Fruit fly (Drosophila melanogaster) whole organism, embryonic: ENCODE measurements around the gene CG5986.

Source experiments
- CG10959 ChIP-seq: fragments of 200-800 bp; sonication (Bioruptor generic); IDR thresholded peaks from 2 replicates; pipeline ENCODE4 v1.3.6; 2022; ENCODE audit warnings: missing biosample characterization, missing genetic modification characterization
- CG12236 ChIP-seq: fragments of 200-800 bp; sonication (Bioruptor generic); optimal IDR thresholded peaks from 2 replicates; lab custom pipeline; 2016; ENCODE audit warnings: missing biosample characterization, missing genetic modification characterization
- CG12299 ChIP-seq: fragments of 200-800 bp; sonication (Bioruptor generic); optimal IDR thresholded peaks from 2 replicates; lab custom pipeline; 2018; ENCODE audit warnings: missing biosample characterization, mild to moderate bottlenecking, missing genetic modification characterization
- CG12942 ChIP-seq: fragments of 200-800 bp; sonication (Bioruptor generic); optimal IDR thresholded peaks from 3 replicates; lab custom pipeline; 2016; ENCODE audit warnings: missing biosample characterization, missing genetic modification characterization
- CG1529 ChIP-seq: fragments of 200-800 bp; sonication (Bioruptor generic); optimal IDR thresholded peaks from 3 replicates; lab custom pipeline; 2018; ENCODE audit warnings: missing biosample characterization, missing genetic modification characterization
- CG15601 ChIP-seq: fragments of 200-800 bp; sonication (Bioruptor generic); optimal IDR thresholded peaks from 3 replicates; lab custom pipeline; 2019; ENCODE audit warnings: missing biosample characterization, mild to moderate bottlenecking, missing genetic modification characterization, moderate library complexity
- CG17612 ChIP-seq: fragments of 200-800 bp; sonication (Bioruptor generic); IDR thresholded peaks from 2 replicates; pipeline ENCODE4 v1.3.6; 2022; ENCODE audit warnings: missing biosample characterization, missing genetic modification characterization
- CG34422 ChIP-seq: fragments of 200-800 bp; sonication (Bioruptor generic); IDR thresholded peaks from 3 replicates; pipeline ENCODE4 v1.3.6; 2022; ENCODE audit warnings: missing biosample characterization, missing genetic modification characterization
- CG4360 ChIP-seq: fragments of 200-800 bp; sonication (Bioruptor generic); IDR thresholded peaks from 2 replicates; pipeline ENCODE4 v1.3.6; 2022; ENCODE audit warnings: missing biosample characterization, missing genetic modification characterization
- CG4854 ChIP-seq: fragments of 200-800 bp; sonication (Bioruptor generic); optimal IDR thresholded peaks from 2 replicates; lab custom pipeline; 2016; ENCODE audit warnings: missing biosample characterization, missing genetic modification characterization, inconsistent platforms
- CG5180 ChIP-seq: fragments of 200-800 bp; sonication (Bioruptor generic); optimal IDR thresholded peaks from 3 replicates; lab custom pipeline; 2017; ENCODE audit warnings: missing biosample characterization, missing genetic modification characterization, mild to moderate bottlenecking, moderate library complexity, missing genetic modification reagents
- CG5245 ChIP-seq: fragments of 200-800 bp; sonication (Bioruptor generic); optimal IDR thresholded peaks from 3 replicates; lab custom pipeline; 2016; ENCODE audit warnings: missing biosample characterization, missing genetic modification characterization
- CG7372 ChIP-seq: fragments of 200-800 bp; sonication (Bioruptor generic); IDR thresholded peaks from 2 replicates; pipeline ENCODE4 v1.3.6; 2022; ENCODE audit warnings: missing biosample characterization, missing genetic modification characterization
- CG8089 ChIP-seq: fragments of 200-800 bp; sonication (Bioruptor generic); optimal IDR thresholded peaks from 3 replicates; lab custom pipeline; 2016; ENCODE audit warnings: missing biosample characterization, missing genetic modification characterization
- CG8478 ChIP-seq: fragments of >200 bp; optimal IDR thresholded peaks from 2 replicates; lab custom pipeline; 2018
- D ChIP-seq, 2 experiments: fragments of 200-800 bp in 1 of 2; fragments of >200 bp in 1 of 2; sonication (Bioruptor generic) in 1 of 2; optimal IDR thresholded peaks; 2 replicates in 1 of 2; 3 replicates in 1 of 2; lab custom pipeline; 2017; ENCODE audit warnings: mild to moderate bottlenecking in 1 of 2, missing biosample characterization in 1 of 2, missing genetic modification characterization in 1 of 2, missing genetic modification reagents in 1 of 2
- Dfd ChIP-seq, 2 experiments: fragments of >200 bp; optimal IDR thresholded peaks; 2 replicates each; lab custom pipeline; 2017; ENCODE audit warnings: missing biosample characterization in 2 of 2, missing genetic modification characterization in 2 of 2
- Fer1 ChIP-seq: fragments of 200-800 bp; sonication (Bioruptor generic); optimal IDR thresholded peaks from 2 replicates; lab custom pipeline; 2017; ENCODE audit warnings: missing biosample characterization, mild to moderate bottlenecking, missing genetic modification characterization
- HmgD ChIP-seq: fragments of 200-800 bp; sonication (Bioruptor generic); optimal IDR thresholded peaks from 3 replicates; lab custom pipeline; 2016; ENCODE audit warnings: missing biosample characterization, missing genetic modification characterization
- Hr51 ChIP-seq, 2 experiments: fragments of 200-800 bp; sonication (Bioruptor generic); optimal IDR thresholded peaks; 2 replicates in 1 of 2; 3 replicates in 1 of 2; lab custom pipeline; 2016 to 2018; ENCODE audit warnings: missing biosample characterization in 2 of 2, missing genetic modification characterization in 2 of 2, mild to moderate bottlenecking in 1 of 2, moderate library complexity in 1 of 2
- MBD-R2 ChIP-seq: fragments of 200-800 bp; sonication (Bioruptor generic); IDR thresholded peaks from 2 replicates; pipeline ENCODE4 v1.3.6; 2022; ENCODE audit warnings: missing biosample characterization, missing genetic modification characterization
- Meics ChIP-seq: fragments of 200-800 bp; sonication (Bioruptor generic); optimal IDR thresholded peaks from 2 replicates; lab custom pipeline; 2017; ENCODE audit warnings: missing biosample characterization, mild to moderate bottlenecking, missing genetic modification characterization
- Oaz ChIP-seq: fragments of 200-800 bp; sonication (Bioruptor generic); IDR thresholded peaks from 2 replicates; pipeline ENCODE4 v1.3.6; 2022; ENCODE audit warnings: missing biosample characterization, missing genetic modification characterization
- Oli ChIP-seq: fragments of 200-800 bp; sonication (Bioruptor generic); optimal IDR thresholded peaks from 2 replicates; lab custom pipeline; 2018; ENCODE audit warnings: missing biosample characterization, mild to moderate bottlenecking, missing genetic modification characterization, moderate library complexity
- Opbp ChIP-seq: fragments of 200-800 bp; sonication (Bioruptor generic); IDR thresholded peaks from 3 replicates; pipeline ENCODE4 v1.3.6; 2022; ENCODE audit warnings: missing biosample characterization, missing genetic modification characterization; ENCODE audit not compliant: partially characterized antibody
- TFAM ChIP-seq: fragments of 200-800 bp; sonication (Bioruptor generic); optimal IDR thresholded peaks from 2 replicates; lab custom pipeline; 2017; ENCODE audit warnings: missing biosample characterization, missing genetic modification characterization, inconsistent platforms
- ac ChIP-seq: fragments of 200-800 bp; sonication (Bioruptor generic); optimal IDR thresholded peaks from 3 replicates; lab custom pipeline; 2017; ENCODE audit warnings: missing biosample characterization, mild to moderate bottlenecking, missing genetic modification characterization
- amos ChIP-seq: fragments of 200-800 bp; sonication (Bioruptor generic); IDR thresholded peaks from 2 replicates; pipeline ENCODE4 v1.3.6; 2022; ENCODE audit warnings: missing biosample characterization, missing genetic modification characterization; ENCODE audit not compliant: partially characterized antibody
- ash1 ChIP-seq: fragments of 200-800 bp; sonication (Bioruptor generic); optimal IDR thresholded peaks from 2 replicates; lab custom pipeline; 2018; ENCODE audit warnings: missing biosample characterization, mild to moderate bottlenecking, missing genetic modification characterization
- cg ChIP-seq: fragments of 200-800 bp; sonication (Bioruptor generic); optimal IDR thresholded peaks from 3 replicates; lab custom pipeline; 2019; ENCODE audit warnings: missing biosample characterization, mild to moderate bottlenecking, missing genetic modification characterization, moderate library complexity
- croc ChIP-seq: fragments of 200-800 bp; sonication (Bioruptor generic); conservative IDR thresholded peaks from 3 replicates; pipeline ENCODE4 v1.3.6; 2022; ENCODE audit warnings: missing biosample characterization, missing genetic modification characterization
- danr ChIP-seq: fragments of 200-800 bp; sonication (Bioruptor generic); IDR thresholded peaks from 2 replicates; pipeline ENCODE4 v1.3.6; 2022; ENCODE audit warnings: missing biosample characterization, missing genetic modification characterization
- disco-r ChIP-seq: fragments of 200-800 bp; sonication (Bioruptor generic); optimal IDR thresholded peaks from 2 replicates; lab custom pipeline; 2016; ENCODE audit warnings: missing biosample characterization, missing genetic modification characterization
- fd102C ChIP-seq: fragments of 200-800 bp; sonication (Bioruptor generic); optimal IDR thresholded peaks from 2 replicates; lab custom pipeline; 2018; ENCODE audit warnings: missing biosample characterization, mild to moderate bottlenecking, missing genetic modification characterization, moderate library complexity
- fd64A ChIP-seq: fragments of 200-800 bp; sonication (Bioruptor generic); optimal IDR thresholded peaks from 3 replicates; lab custom pipeline; 2018; ENCODE audit warnings: missing biosample characterization, mild to moderate bottlenecking, missing genetic modification characterization
- jumu ChIP-seq: fragments of 200-800 bp; sonication (Bioruptor generic); optimal IDR thresholded peaks from 3 replicates; lab custom pipeline; 2016; ENCODE audit warnings: missing biosample characterization, missing genetic modification characterization
- mam ChIP-seq: fragments of 200-800 bp; sonication (Bioruptor generic); optimal IDR thresholded peaks from 3 replicates; lab custom pipeline; 2016; ENCODE audit warnings: missing biosample characterization, missing genetic modification characterization
- nom ChIP-seq: fragments of 200-800 bp; sonication (Bioruptor generic); optimal IDR thresholded peaks from 2 replicates; lab custom pipeline; 2017; ENCODE audit warnings: missing biosample characterization, missing genetic modification characterization, mild to moderate bottlenecking, moderate library complexity, missing genetic modification reagents
- onecut ChIP-seq: fragments of 200-800 bp; sonication (Bioruptor generic); IDR thresholded peaks from 2 replicates; pipeline ENCODE4 v1.3.6; 2022; ENCODE audit warnings: missing biosample characterization, missing genetic modification characterization
- org-1 ChIP-seq: fragments of 200-800 bp; sonication (Bioruptor generic); optimal IDR thresholded peaks from 2 replicates; lab custom pipeline; 2017; ENCODE audit warnings: missing biosample characterization, missing genetic modification characterization
- pum ChIP-seq: fragments of 200-800 bp; sonication (Bioruptor generic); optimal IDR thresholded peaks from 2 replicates; lab custom pipeline; 2016; ENCODE audit warnings: missing biosample characterization, missing genetic modification characterization
- sens ChIP-seq: fragments of 200-800 bp; sonication (Bioruptor generic); peaks from one replicate; lab custom pipeline; 2016; ENCODE audit warnings: missing biosample characterization, missing genetic modification characterization
- sisA ChIP-seq: fragments of 200-800 bp; sonication (Bioruptor generic); IDR thresholded peaks from 2 replicates; pipeline ENCODE4 v1.3.6; 2022; ENCODE audit warnings: missing biosample characterization, missing genetic modification characterization
- tna ChIP-seq: fragments of 200-800 bp; sonication (Bioruptor generic); IDR thresholded peaks from 2 replicates; pipeline ENCODE4 v1.3.6; 2022; ENCODE audit warnings: missing biosample characterization, missing genetic modification characterization; ENCODE audit not compliant: partially characterized antibody
- twi ChIP-seq: fragments of 200-800 bp; optimal IDR thresholded peaks from 2 replicates; lab custom pipeline; 2019; ENCODE audit warnings: missing biosample characterization, mild to moderate bottlenecking, missing genetic modification characterization, moderate library complexity
- vvl ChIP-seq: fragments of 200-800 bp; sonication (Bioruptor generic); IDR thresholded peaks from 2 replicates; pipeline ENCODE4 v1.3.6; 2022; ENCODE audit warnings: missing biosample characterization, missing genetic modification characterization
- zen ChIP-seq: fragments of 200-800 bp; sonication (Bioruptor generic); optimal IDR thresholded peaks from 3 replicates; lab custom pipeline; 2018; ENCODE audit warnings: missing biosample characterization, mild to moderate bottlenecking, missing genetic modification characterization, moderate library complexity
- zfh1 ChIP-seq: fragments of 200-800 bp; sonication (Bioruptor generic); IDR thresholded peaks from 3 replicates; pipeline ENCODE4 v1.3.6; 2022; ENCODE audit warnings: missing biosample characterization, missing genetic modification characterization

The CG5986 gene

dm6 chr3R:24024123-24024522 is 23.5 kb upstream of the CG5986 start:
- no peak for TF ChIP-seq CG5245 (GFP tag; lab: Kevin White, UChicago)
- peak; percentile 16 for TF ChIP-seq nom
- TF ChIP-seq amos = no peak
- no peak for TF ChIP-seq CG15601 (tag; lab: Kevin White, UChicago)
- no peak for TF ChIP-seq fd102C (GFP tag; lab: Kevin White, UChicago)
- no peak for TF ChIP-seq CG7372 (GFP tag; lab: Robert Waterston, UW)
- TF ChIP-seq croc (GFP tag; lab: Robert Waterston, UW) = no peak

dm6 chr3R:24024688-24025087 is 22.9 kb upstream of the CG5986 start:
- no peak for TF ChIP-seq ac (GFP tag; lab: Kevin White, UChicago)
- TF ChIP-seq CG8478 (lab: Kevin White, UChicago) = peak; percentile 73
- TF ChIP-seq mam (GFP tag; lab: Kevin White, UChicago) = no peak
- TF ChIP-seq zfh1 (GFP tag; lab: Robert Waterston, UW) = 0 out of 3 replicates have a peak, but pooled peaks have one; percentile 27
- no peak for TF ChIP-seq CG17612
- TF ChIP-seq org-1 = no peak
- TF ChIP-seq CG4360 (GFP tag; lab: Robert Waterston, UW) = peak; percentile 46; the same call in 1 of the 2 replicates
- TF ChIP-seq cg (GFP tag; lab: Kevin White, UChicago) = no peak
- TF ChIP-seq CG5180 (GFP tag; lab: Kevin White, UChicago) = no peak

dm6 chr3R:24025715-24026467 is 21.7 kb upstream of the CG5986 start:
- TF ChIP-seq Opbp (GFP tag; lab: Robert Waterston, UW) = no peak
- TF ChIP-seq vvl (GFP tag; lab: Robert Waterston, UW) = peak; percentile 58
- no peak for TF ChIP-seq MBD-R2
- peak in 1 of 2 experiments; percentile 62 for TF ChIP-seq Hr51 (GFP tag; optimal IDR thresholded peaks at IDR 0.05; lab: Kevin White, UChicago)
- TF ChIP-seq CG8089 (GFP tag; lab: Kevin White, UChicago) = no peak
- TF ChIP-seq CG10959 = no peak
- peak; percentile 40 for TF ChIP-seq Oli (tag; lab: Kevin White, UChicago)
- no peak for TF ChIP-seq CG4854 (GFP tag; lab: Kevin White, UChicago)
- TF ChIP-seq Dfd (GFP tag; optimal IDR thresholded peaks at IDR 0.05; lab: Kevin White, UChicago) = no peak
- TF ChIP-seq CG1529 (GFP tag; lab: Kevin White, UChicago) = no peak
- no peak for TF ChIP-seq onecut (GFP tag; lab: Robert Waterston, UW)
- no peak for TF ChIP-seq tna (GFP tag; lab: Robert Waterston, UW)
- no peak for TF ChIP-seq CG12942 (GFP tag; lab: Kevin White, UChicago)
- TF ChIP-seq Fer1 (GFP tag; lab: Kevin White, UChicago) = no peak
- no peak for TF ChIP-seq disco-r (GFP tag; lab: Kevin White, UChicago)
- no peak for TF ChIP-seq TFAM (GFP tag; lab: Kevin White, UChicago)
- no peak for TF ChIP-seq Oaz
- no peak for TF ChIP-seq HmgD (GFP tag; lab: Kevin White, UChicago)
- TF ChIP-seq CG34422 (GFP tag; lab: Robert Waterston, UW) = 0 out of 3 replicates have a peak, but pooled peaks have one; percentile 15
- no peak for TF ChIP-seq fd64A (GFP tag; lab: Kevin White, UChicago)
- no peak for TF ChIP-seq CG12236 (GFP tag; lab: Kevin White, UChicago)
- no peak for TF ChIP-seq ash1 (GFP tag; lab: Kevin White, UChicago)
- no peak for TF ChIP-seq D (optimal IDR thresholded peaks at IDR 0.05; lab: Kevin White, UChicago)
- no peak for TF ChIP-seq D (GFP tag; optimal IDR thresholded peaks at IDR 0.05; lab: Kevin White, UChicago)
- TF ChIP-seq twi = no peak
- TF ChIP-seq jumu (GFP tag; lab: Kevin White, UChicago) = no peak
- TF ChIP-seq danr (GFP tag; lab: Robert Waterston, UW) = no peak
- peak; percentile 9 for TF ChIP-seq Meics (GFP tag; lab: Kevin White, UChicago)
- no peak for TF ChIP-seq pum
- TF ChIP-seq CG12299 (tag; lab: Kevin White, UChicago) = no peak
- TF ChIP-seq zen = no peak
- TF ChIP-seq sens (GFP tag; lab: Kevin White, UChicago) = peak; percentile 83
- TF ChIP-seq sisA (GFP tag; lab: Robert Waterston, UW) = no peak
